Fruit fly (Drosophila melanogaster): Measurements from ENCODE around the gene CG34289.

dm6 chr3R:23496488-23496887, 10.8 kb downstream of the CG34289 start:
- no peak for TF ChIP-seq Gug (GFP tag; IDR thresholded peaks at IDR 0.05)
- TF ChIP-seq spab (GFP tag; optimal IDR thresholded peaks at IDR 0.05) = no peak
- peak; percentile 9 for TF ChIP-seq CG10669 (GFP tag; optimal IDR thresholded peaks at IDR 0.05)
- TF ChIP-seq eg (GFP tag; IDR thresholded peaks at IDR 0.05) = no peak
- no peak for TF ChIP-seq CG1621 (tag; optimal IDR thresholded peaks at IDR 0.05)
- TF ChIP-seq CG7368 (GFP tag; optimal IDR thresholded peaks at IDR 0.05) = peak; percentile 3
- TF ChIP-seq Sox14 (GFP tag; optimal IDR thresholded peaks at IDR 0.05) = no peak
- peak; percentile 38 for TF ChIP-seq CG10631 (GFP tag; optimal IDR thresholded peaks at IDR 0.05)
- TF ChIP-seq dac (GFP tag; optimal IDR thresholded peaks at IDR 0.05) = no peak
- peak; percentile 15 for TF ChIP-seq pdm3 (GFP tag; optimal IDR thresholded peaks at IDR 0.05)

Data from whole organism, prepupa.